Worm (Caenorhabditis elegans): ENCODE data around the gene sams-5.

Gene sams-5

DNA sequence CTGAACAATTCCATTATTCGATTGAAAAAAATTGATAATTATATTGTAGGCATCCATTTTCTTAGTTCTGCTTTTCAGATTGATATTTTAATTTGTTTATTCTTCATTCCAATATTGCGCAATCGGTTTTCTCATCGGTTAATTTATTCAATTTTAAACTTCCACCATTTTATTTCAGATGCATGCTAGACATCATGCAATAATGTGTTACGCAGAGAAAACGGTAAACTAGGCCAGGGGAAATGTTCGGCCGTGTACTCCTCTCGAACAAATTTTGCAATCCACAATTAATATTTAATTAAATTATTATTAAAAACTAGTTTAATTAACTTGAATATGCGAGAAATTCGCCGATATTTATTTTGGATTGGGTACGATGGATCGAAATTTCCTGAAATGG is 42.3 kb upstream of the sams-5 start, which contains the start of gene Y73B6BL.29 (continued):
- TF ChIP-seq C17E4.6 (GFP tag; IDR thresholded peaks at IDR 0.05) (no peak), mcd-1 (GFP tag; IDR thresholded peaks at IDR 0.05) (peak; percentile 81), F10E7.11 (tag; optimal IDR thresholded peaks at IDR 0.05) (peak; percentile 61), mel-28 (tag; optimal IDR thresholded peaks at IDR 0.05; ENCODE audit: borderline replicate concordance) (no peak), madf-10 (tag; optimal IDR thresholded peaks at IDR 0.05) (peak; percentile 72), nhr-120 (GFP tag; IDR thresholded peaks at IDR 0.05) (no peak), sdz-38 (tag; optimal IDR thresholded peaks at IDR 0.05) (no peak), mxl-1 (tag; optimal IDR thresholded peaks at IDR 0.05) (no peak), T07F8.4 (tag; optimal IDR thresholded peaks at IDR 0.05) (no peak), Y67H2A.10 (GFP tag; conservative IDR thresholded peaks at IDR 0.05) (no peak), lin-40 (tag; optimal IDR thresholded peaks at IDR 0.05) (peak; percentile 85), B0261.1 (tag; optimal IDR thresholded peaks at IDR 0.05) (peak; percentile 12), die-1 (tag; optimal IDR thresholded peaks at IDR 0.05) (no peak), ceh-91 (GFP tag; IDR thresholded peaks at IDR 0.05) (peak; percentile 64; the same call in 1 of the 2 replicates), ceh-40 (GFP tag; IDR thresholded peaks at IDR 0.05) (0 out of 2 replicates have a peak, but pooled peaks have one; percentile 43), let-607 (tag; optimal IDR thresholded peaks at IDR 0.05) (peak; percentile 23 to 80), fkh-3 (tag; optimal IDR thresholded peaks at IDR 0.05) (no peak), snpc-1.3 (tag; optimal IDR thresholded peaks at IDR 0.05; ENCODE audit: insufficient read depth) (peak; percentile 66), Y56A3A.18 (GFP tag; IDR thresholded peaks at IDR 0.05) (no peak), lsy-27 (tag; optimal IDR thresholded peaks at IDR 0.05; ENCODE audit: borderline replicate concordance, insufficient read depth) (no peak), F23B12.7 (tag; optimal IDR thresholded peaks at IDR 0.05; ENCODE audit: insufficient read depth) (peak; percentile 24), T26A5.8 (tag; optimal IDR thresholded peaks at IDR 0.05) (no peak), D2030.7 (GFP tag; IDR thresholded peaks at IDR 0.05) (peak; percentile 63; the same call in 1 of the 2 replicates), efl-1 (GFP tag; optimal IDR thresholded peaks at IDR 0.05) (peak; percentile 74), bed-2 (GFP tag; IDR thresholded peaks at IDR 0.05) (peak; percentile 88), nfya-1 (tag; optimal IDR thresholded peaks at IDR 0.05; ENCODE audit: borderline replicate concordance, insufficient read depth) (no peak), F57C9.4 (tag; optimal IDR thresholded peaks at IDR 0.05) (no peak), K11D2.4 (GFP tag; IDR thresholded peaks at IDR 0.05) (peak; percentile 55; the same call in 1 of the 2 replicates), B0035.1 (tag; optimal IDR thresholded peaks at IDR 0.05) (peak; percentile 78), unc-62 (GFP tag; optimal IDR thresholded peaks at IDR 0.05) (no peak), akir-1 (GFP tag; optimal IDR thresholded peaks at IDR 0.05) (peak; percentile 80), repo-1 (tag; optimal IDR thresholded peaks at IDR 0.05) (peak; percentile 35), cebp-2 (GFP tag; IDR thresholded peaks at IDR 0.05) (no peak), aptf-2 (GFP tag; conservative IDR thresholded peaks at IDR 0.05) (peak; percentile 72), madf-6 (GFP tag; IDR thresholded peaks at IDR 0.05) (peak; percentile 69), pbrm-1 (GFP tag; IDR thresholded peaks at IDR 0.05) (peak; percentile 53; the same call in 1 of the 2 replicates), unc-130 (GFP tag; optimal IDR thresholded peaks at IDR 0.05) (peak; percentile 95), ztf-26 (tag; optimal IDR thresholded peaks at IDR 0.05) (peak; percentile 1), snpc-4 (GFP tag; optimal IDR thresholded peaks at IDR 0.05) (peak; percentile 74), snpc-4 (tag; optimal IDR thresholded peaks at IDR 0.05) (peak; percentile 54 to 87 (median 78)), Y95B8A.8 (GFP tag; IDR thresholded peaks at IDR 0.05) (no peak), pha-4 (tag; optimal IDR thresholded peaks at IDR 0.05) (no peak), ccch-3 (GFP tag; optimal IDR thresholded peaks at IDR 0.05) (peak; percentile 58), B0019.2 (GFP tag; conservative IDR thresholded peaks at IDR 0.05) (0 out of 2 replicates have a peak, but pooled peaks have one; percentile 26), Y79H2A.3 (GFP tag; conservative IDR thresholded peaks at IDR 0.05) (no peak), nhr-27 (tag; optimal IDR thresholded peaks at IDR 0.05) (no peak), ztf-22 (GFP tag; optimal IDR thresholded peaks at IDR 0.05) (no peak), F22D6.2 (tag; optimal IDR thresholded peaks at IDR 0.05) (peak; percentile 40)

Data from whole organism, young adult.